Fruit fly (Drosophila melanogaster) whole organism, embryonic: ENCODE data around the gene CG33230.

Experiments
- Ada2b ChIP-seq: fragments of 200-800 bp; sonication (Bioruptor generic); IDR thresholded peaks from 2 replicates; pipeline ENCODE4 v1.3.6; 2022; ENCODE audit warnings: missing biosample characterization, missing genetic modification characterization
- Atf-2 ChIP-seq: fragments of 200-800 bp; sonication (Bioruptor generic); optimal IDR thresholded peaks from 2 replicates; lab custom pipeline; 2016; ENCODE audit warnings: missing biosample characterization, missing genetic modification characterization
- Awh ChIP-seq: fragments of 200-800 bp; sonication (Bioruptor generic); IDR thresholded peaks from 2 replicates; pipeline ENCODE4, ENCODE4 v1.3.6; 2022; ENCODE audit warnings: missing biosample characterization, missing genetic modification characterization
- Bgb ChIP-seq: fragments of 200-800 bp; sonication (Bioruptor generic); IDR thresholded peaks from 2 replicates; pipeline ENCODE4 v1.3.6; 2022; ENCODE audit warnings: missing biosample characterization, missing genetic modification characterization; ENCODE audit not compliant: partially characterized antibody
- CG10267 ChIP-seq: fragments of 200-800 bp; sonication (Bioruptor generic); optimal IDR thresholded peaks from 2 replicates; lab custom pipeline; 2018; ENCODE audit warnings: missing biosample characterization, mild to moderate bottlenecking, missing genetic modification characterization, moderate library complexity
- CG10462 ChIP-seq: fragments of 200-800 bp; sonication (Bioruptor generic); optimal IDR thresholded peaks from 2 replicates; lab custom pipeline; 2016; ENCODE audit warnings: missing biosample characterization, missing genetic modification characterization
- CG10654 ChIP-seq: fragments of 200-800 bp; sonication (Bioruptor generic); optimal IDR thresholded peaks from 2 replicates; lab custom pipeline; 2016; ENCODE audit warnings: missing biosample characterization, missing genetic modification characterization
- CG11247 ChIP-seq: fragments of 200-800 bp; sonication (Bioruptor generic); IDR thresholded peaks from 2 replicates; pipeline ENCODE4 v1.3.6; 2022; ENCODE audit warnings: missing biosample characterization, missing genetic modification characterization
- CG11504 ChIP-seq: fragments of 200-800 bp; sonication (Bioruptor generic); optimal IDR thresholded peaks from 3 replicates; lab custom pipeline; 2019; ENCODE audit warnings: missing biosample characterization, mild to moderate bottlenecking, missing genetic modification characterization, moderate library complexity
- CG11695 ChIP-seq: fragments of 200-800 bp; sonication (Bioruptor generic); IDR thresholded peaks from 3 replicates; pipeline ENCODE4 v1.3.6; 2022; ENCODE audit warnings: missing biosample characterization, missing genetic modification characterization
- CG13424 ChIP-seq: fragments of 200-800 bp; sonication (Bioruptor generic); optimal IDR thresholded peaks from 2 replicates; lab custom pipeline; 2019; ENCODE audit warnings: missing biosample characterization, mild to moderate bottlenecking, missing genetic modification characterization, moderate library complexity
- CG13894 ChIP-seq: fragments of 200-800 bp; sonication (Bioruptor generic); optimal IDR thresholded peaks from 3 replicates; lab custom pipeline; 2018; ENCODE audit warnings: missing biosample characterization, mild to moderate bottlenecking, missing genetic modification characterization, moderate library complexity
- CG14965 ChIP-seq: fragments of 200-800 bp; sonication (Bioruptor generic); optimal IDR thresholded peaks from 2 replicates; lab custom pipeline; 2016; ENCODE audit warnings: missing biosample characterization, missing genetic modification characterization, borderline replicate concordance
- CG17802 ChIP-seq: fragments of 200-800 bp; sonication (Bioruptor generic); optimal IDR thresholded peaks from 2 replicates; lab custom pipeline; 2018; ENCODE audit warnings: missing biosample characterization, mild to moderate bottlenecking, missing genetic modification characterization, moderate library complexity
- CG17912 ChIP-seq: fragments of 200-800 bp; sonication (Bioruptor generic); optimal IDR thresholded peaks from 2 replicates; lab custom pipeline; 2018; ENCODE audit warnings: missing biosample characterization, mild to moderate bottlenecking, missing genetic modification characterization
- CG18599 ChIP-seq: fragments of 200-800 bp; sonication (Bioruptor generic); optimal IDR thresholded peaks from 3 replicates; lab custom pipeline; 2017; ENCODE audit warnings: missing biosample characterization, missing genetic modification characterization, mild to moderate bottlenecking, moderate library complexity, missing genetic modification reagents
- CG30403 ChIP-seq: fragments of 200-800 bp; sonication (Bioruptor generic); optimal IDR thresholded peaks from 3 replicates; lab custom pipeline; 2016; ENCODE audit warnings: missing biosample characterization, missing genetic modification characterization
- CG30431 ChIP-seq: fragments of 200-800 bp; sonication (Bioruptor generic); optimal IDR thresholded peaks from 2 replicates; lab custom pipeline; 2017; ENCODE audit warnings: missing biosample characterization, missing genetic modification characterization
- CG31224 ChIP-seq: fragments of 200-800 bp; sonication (Bioruptor generic); IDR thresholded peaks from 2 replicates; pipeline ENCODE4 v1.3.6; 2022; ENCODE audit warnings: missing biosample characterization, missing genetic modification characterization
- CG33213 ChIP-seq: fragments of 200-800 bp; sonication (Bioruptor generic); optimal IDR thresholded peaks from 3 replicates; lab custom pipeline; 2016; ENCODE audit warnings: missing biosample characterization, missing genetic modification characterization
- CG34376 ChIP-seq: fragments of 200-800 bp; sonication (Bioruptor generic); optimal IDR thresholded peaks from 2 replicates; lab custom pipeline; 2018; ENCODE audit warnings: missing biosample characterization, mild to moderate bottlenecking, missing genetic modification characterization
- CG3726 ChIP-seq: fragments of 200-800 bp; sonication (Bioruptor generic); IDR thresholded peaks from 3 replicates; pipeline ENCODE4, ENCODE4 v1.3.6; 2022; ENCODE audit warnings: missing biosample characterization, missing genetic modification characterization
- CG4730 ChIP-seq: fragments of 200-800 bp; sonication (Bioruptor generic); IDR thresholded peaks from 2 replicates; pipeline ENCODE4 v1.3.6; 2022; ENCODE audit warnings: missing biosample characterization, missing genetic modification characterization
- CG6791 ChIP-seq: fragments of 200-800 bp; sonication (Bioruptor generic); IDR thresholded peaks from 3 replicates; pipeline ENCODE4 v1.3.6; 2022; ENCODE audit warnings: missing biosample characterization, missing genetic modification characterization; ENCODE audit not compliant: partially characterized antibody
- CG7963 ChIP-seq: fragments of 200-800 bp; sonication (Bioruptor generic); IDR thresholded peaks from 3 replicates; pipeline ENCODE4 v1.3.6; 2022; ENCODE audit warnings: missing biosample characterization, missing genetic modification characterization; ENCODE audit not compliant: partially characterized antibody
- CG8281 ChIP-seq: fragments of 200-800 bp; sonication (Bioruptor generic); optimal IDR thresholded peaks from 2 replicates; lab custom pipeline; 2018; ENCODE audit warnings: missing biosample characterization, mild to moderate bottlenecking, missing genetic modification characterization, moderate library complexity
- CG9437 ChIP-seq: fragments of 200-800 bp; sonication (Bioruptor generic); optimal IDR thresholded peaks from 2 replicates; lab custom pipeline; 2018; ENCODE audit warnings: missing biosample characterization, mild to moderate bottlenecking, missing genetic modification characterization
- Chrac-16 ChIP-seq: fragments of 200-800 bp; sonication (Bioruptor generic); optimal IDR thresholded peaks from 3 replicates; lab custom pipeline; 2016; ENCODE audit warnings: missing biosample characterization, missing genetic modification characterization
- Dek ChIP-seq: fragments of 200-800 bp; sonication (Bioruptor generic); optimal IDR thresholded peaks from 3 replicates; lab custom pipeline; 2019; ENCODE audit warnings: missing biosample characterization, mild to moderate bottlenecking, missing genetic modification characterization, moderate library complexity
- Dfd ChIP-seq, 2 experiments: fragments of >200 bp; optimal IDR thresholded peaks; 2 replicates each; lab custom pipeline; 2017; ENCODE audit warnings: missing biosample characterization in 2 of 2, missing genetic modification characterization in 2 of 2
- Fer2 ChIP-seq: fragments of 200-800 bp; sonication (Bioruptor generic); optimal IDR thresholded peaks from 2 replicates; lab custom pipeline; 2018; ENCODE audit warnings: missing biosample characterization, mild to moderate bottlenecking, missing genetic modification characterization, moderate library complexity
- GATAe ChIP-seq: fragments of 200-800 bp; sonication (Bioruptor generic); conservative IDR thresholded peaks from 2 replicates; pipeline ENCODE4 v1.3.6; 2022; ENCODE audit warnings: missing biosample characterization, missing genetic modification characterization
- H15 ChIP-seq: fragments of 200-800 bp; sonication (Bioruptor generic); IDR thresholded peaks from 3 replicates; pipeline ENCODE4 v1.3.6; 2022; ENCODE audit warnings: missing biosample characterization, missing genetic modification characterization
- HHEX ChIP-seq: fragments of 200-800 bp; sonication (Bioruptor generic); optimal IDR thresholded peaks from 3 replicates; lab custom pipeline; 2017; ENCODE audit warnings: missing biosample characterization, mild to moderate bottlenecking, missing genetic modification characterization, missing genetic modification reagents
- Pdp1 ChIP-seq, 2 experiments: fragments of 200-800 bp; sonication (Bioruptor generic); optimal IDR thresholded peaks; 3 replicates each; lab custom pipeline; 2016; ENCODE audit warnings: missing biosample characterization in 2 of 2, missing genetic modification characterization in 2 of 2, mild to moderate bottlenecking in 1 of 2, moderate library complexity in 1 of 2
- abd-A ChIP-seq: fragments of 200-800 bp; sonication (Bioruptor generic); optimal IDR thresholded peaks from 3 replicates; lab custom pipeline; 2019; ENCODE audit warnings: missing biosample characterization, mild to moderate bottlenecking, missing genetic modification characterization, moderate library complexity
- chinmo ChIP-seq: fragments of 200-800 bp; sonication (Bioruptor generic); IDR thresholded peaks from 4 replicates; pipeline ENCODE4 v1.3.6; 2022; ENCODE audit warnings: missing biosample characterization, missing genetic modification characterization; ENCODE audit not compliant: partially characterized antibody
- chm ChIP-seq: fragments of 200-800 bp; sonication (Bioruptor generic); IDR thresholded peaks from 2 replicates; pipeline ENCODE4 v1.3.6; 2022; ENCODE audit warnings: missing biosample characterization, missing genetic modification characterization
- ci ChIP-seq: fragments of 200-800 bp; sonication (Bioruptor generic); IDR thresholded peaks from 3 replicates; pipeline ENCODE4 v1.3.6; 2022; ENCODE audit warnings: missing biosample characterization, missing genetic modification characterization
- croc ChIP-seq: fragments of 200-800 bp; sonication (Bioruptor generic); conservative IDR thresholded peaks from 3 replicates; pipeline ENCODE4 v1.3.6; 2022; ENCODE audit warnings: missing biosample characterization, missing genetic modification characterization
- inv ChIP-seq: fragments of 200-800 bp; sonication (Bioruptor generic); IDR thresholded peaks from 2 replicates; pipeline ENCODE4 v1.3.6; 2022; ENCODE audit warnings: missing biosample characterization, missing genetic modification characterization; ENCODE audit not compliant: partially characterized antibody
- ken ChIP-seq: fragments of 200-800 bp; sonication (Bioruptor generic); IDR thresholded peaks from 3 replicates; pipeline ENCODE4 v1.3.6; 2022; ENCODE audit warnings: missing biosample characterization, missing genetic modification characterization
- nerfin-1 ChIP-seq: fragments of 200-800 bp; sonication (Bioruptor generic); optimal IDR thresholded peaks from 3 replicates; lab custom pipeline; 2019; ENCODE audit warnings: missing biosample characterization, mild to moderate bottlenecking, missing genetic modification characterization, moderate library complexity
- otp ChIP-seq: fragments of 200-800 bp; sonication (Bioruptor generic); IDR thresholded peaks from 3 replicates; pipeline ENCODE4, ENCODE4 v1.3.6; 2022; ENCODE audit warnings: missing biosample characterization, missing genetic modification characterization
- row ChIP-seq: fragments of 200-800 bp; sonication (Bioruptor generic); IDR thresholded peaks from 3 replicates; pipeline ENCODE4 v1.3.6; 2022; ENCODE audit warnings: missing biosample characterization, missing genetic modification characterization
- scrt ChIP-seq: fragments of 200-800 bp; sonication (Bioruptor generic); optimal IDR thresholded peaks from 2 replicates; lab custom pipeline; 2018; ENCODE audit warnings: missing biosample characterization, mild to moderate bottlenecking, missing genetic modification characterization, moderate library complexity
- sens ChIP-seq: fragments of 200-800 bp; sonication (Bioruptor generic); peaks from one replicate; lab custom pipeline; 2016; ENCODE audit warnings: missing biosample characterization, missing genetic modification characterization
- seq ChIP-seq: fragments of 200-800 bp; sonication (Bioruptor generic); IDR thresholded peaks from 2 replicates; pipeline ENCODE4 v1.3.6; 2022; ENCODE audit warnings: missing biosample characterization, missing genetic modification characterization
- sna ChIP-seq: fragments of 200-800 bp; sonication (Bioruptor generic); IDR thresholded peaks from 2 replicates; pipeline ENCODE4 v1.3.6; 2022; ENCODE audit warnings: missing biosample characterization, missing genetic modification characterization; ENCODE audit not compliant: partially characterized antibody
- zen2 ChIP-seq: fragments of 200-800 bp; sonication (Bioruptor generic); IDR thresholded peaks from 3 replicates; pipeline ENCODE4 v1.3.6; 2022; ENCODE audit warnings: missing biosample characterization, missing genetic modification characterization; ENCODE audit not compliant: partially characterized antibody

The CG33230 gene

dm6 chr3L:1664205-1664604 is 46.0 kb downstream of the CG33230 start:
- no peak for TF ChIP-seq row (GFP tag; lab: Robert Waterston, UW)
- TF ChIP-seq CG30403 (GFP tag; lab: Kevin White, UChicago), result no peak
- no peak for TF ChIP-seq CG10654 (GFP tag; lab: Kevin White, UChicago)
- TF ChIP-seq CG14965 (GFP tag; lab: Kevin White, UChicago), result no peak
- TF ChIP-seq CG13424, result no peak
- no peak for TF ChIP-seq Fer2 (tag; lab: Kevin White, UChicago)
- no peak for TF ChIP-seq CG10267 (tag; lab: Kevin White, UChicago)
- TF ChIP-seq CG17802, result no peak
- no peak for TF ChIP-seq croc (GFP tag; lab: Robert Waterston, UW)
- TF ChIP-seq Ada2b (GFP tag; lab: Robert Waterston, UW), result no peak
- no peak for TF ChIP-seq CG4730 (GFP tag; lab: Robert Waterston, UW)
- TF ChIP-seq CG17912 (GFP tag; lab: Kevin White, UChicago), result no peak
- no peak for TF ChIP-seq CG11247 (GFP tag; lab: Robert Waterston, UW)
- TF ChIP-seq Chrac-16 (GFP tag; lab: Kevin White, UChicago), result no peak
- TF ChIP-seq Bgb, result 0 out of 2 replicates have a peak, but pooled peaks have one; percentile 11
- TF ChIP-seq sna (GFP tag; lab: Robert Waterston, UW), result no peak
- 0 out of 3 replicates have a peak, but pooled peaks have one; percentile 13 for TF ChIP-seq ci (GFP tag; lab: Robert Waterston, UW)
- no peak for TF ChIP-seq inv
- no peak for TF ChIP-seq CG11695 (GFP tag; lab: Robert Waterston, UW)
- no peak for TF ChIP-seq H15
- no peak for TF ChIP-seq ken (GFP tag; lab: Robert Waterston, UW)
- no peak for TF ChIP-seq CG11504 (tag; lab: Kevin White, UChicago)
- no peak for TF ChIP-seq sens (GFP tag; lab: Kevin White, UChicago)
- peak; percentile 27 for TF ChIP-seq abd-A (tag; lab: Kevin White, UChicago)
- TF ChIP-seq Pdp1 (GFP tag; optimal IDR thresholded peaks at IDR 0.05; lab: Kevin White, UChicago), result peak in 1 of 2 experiments; percentile 92
- TF ChIP-seq HHEX (GFP tag; lab: Kevin White, UChicago), result no peak
- peak; percentile 96 for TF ChIP-seq scrt (GFP tag; lab: Kevin White, UChicago)
- no peak for TF ChIP-seq CG18599 (GFP tag; lab: Kevin White, UChicago)
- TF ChIP-seq Atf-2 (GFP tag; lab: Kevin White, UChicago), result no peak
- no peak for TF ChIP-seq CG30431 (GFP tag; lab: Kevin White, UChicago)
- 0 out of 4 replicates have a peak, but pooled peaks have one; percentile 53 for TF ChIP-seq chinmo (GFP tag; lab: Robert Waterston, UW)
- TF ChIP-seq seq (GFP tag; lab: Robert Waterston, UW), result peak; percentile 86
- no peak for TF ChIP-seq CG8281
- TF ChIP-seq CG9437, result no peak
- no peak for TF ChIP-seq CG7963
- 0 out of 2 replicates have a peak, but pooled peaks have one; percentile 10 for TF ChIP-seq Awh (GFP tag; lab: Robert Waterston, UW)
- TF ChIP-seq CG34376 (GFP tag; lab: Kevin White, UChicago), result no peak
- 0 out of 3 replicates have a peak, but pooled peaks have one; percentile 28 for TF ChIP-seq CG6791 (GFP tag; lab: Robert Waterston, UW)
- TF ChIP-seq Dek (tag; lab: Kevin White, UChicago), result no peak
- no peak for TF ChIP-seq GATAe
- no peak for TF ChIP-seq chm (GFP tag; lab: Robert Waterston, UW)
- peak; percentile 52; the same call in 2 of the 3 replicates for TF ChIP-seq zen2 (GFP tag; lab: Robert Waterston, UW)
- peak; percentile 99 for TF ChIP-seq CG31224 (GFP tag; lab: Robert Waterston, UW)
- TF ChIP-seq CG33213 (GFP tag; lab: Kevin White, UChicago), result no peak
- no peak for TF ChIP-seq otp
- TF ChIP-seq CG3726 (GFP tag; lab: Robert Waterston, UW), result no peak
- no peak for TF ChIP-seq Dfd (GFP tag; optimal IDR thresholded peaks at IDR 0.05; lab: Kevin White, UChicago)
- TF ChIP-seq CG10462 (GFP tag; lab: Kevin White, UChicago), result no peak
- TF ChIP-seq nerfin-1, result peak; percentile 21
- no peak for TF ChIP-seq CG13894 (tag; lab: Kevin White, UChicago)
